Worm (Caenorhabditis elegans): Measurements from ENCODE around the gene col-161.

ce11 chrV:13268032-13268431, 49.8 kb downstream of the col-161 start:
- TF ChIP-seq R02D3.7 (tag; optimal IDR thresholded peaks at IDR 0.05): no peak
- TF ChIP-seq ceh-28 (tag; optimal IDR thresholded peaks at IDR 0.05): no peak
- TF ChIP-seq ztf-4 (tag; optimal IDR thresholded peaks at IDR 0.05): no peak
- no peak for TF ChIP-seq egl-27 (tag; optimal IDR thresholded peaks at IDR 0.05)
- no peak for TF ChIP-seq nhr-77 (tag; optimal IDR thresholded peaks at IDR 0.05)
- no peak for TF ChIP-seq nhr-237 (tag; optimal IDR thresholded peaks at IDR 0.05)
- no peak for TF ChIP-seq nhr-12 (tag; optimal IDR thresholded peaks at IDR 0.05)
- no peak for TF ChIP-seq fos-1 (tag; optimal IDR thresholded peaks at IDR 0.05)
- no peak for TF ChIP-seq tbx-2 (tag; optimal IDR thresholded peaks at IDR 0.05)

Data from whole organism, L3 larva.